Fruit fly (Drosophila melanogaster): Measurements from ENCODE around the gene CG43115.
A peak's percentile ranks its signal among the peaks of the same experiment; 100 is the strongest.

The CG43115 gene

DNA sequence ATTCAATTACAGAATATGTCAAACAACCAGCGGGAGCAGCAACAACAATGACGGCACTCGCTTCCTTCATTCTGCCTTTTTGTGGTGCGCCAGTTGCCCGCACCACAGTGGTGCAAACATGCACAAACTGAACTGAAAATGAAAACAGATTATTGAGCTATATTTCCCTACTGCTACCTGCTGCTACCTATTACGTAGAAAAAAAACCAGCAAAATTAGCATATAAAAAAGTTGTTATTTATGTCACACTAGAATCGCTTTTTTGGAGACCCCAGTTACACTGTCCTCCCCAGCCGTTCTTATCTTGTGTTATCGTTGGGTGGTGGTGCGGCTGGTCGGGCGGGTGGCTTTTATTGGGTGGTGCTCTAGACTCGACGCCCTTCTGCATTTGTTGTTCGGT lies 31.4 kb upstream of the CG43115 start (continued):
- TF ChIP-seq trem (tag; optimal IDR thresholded peaks at IDR 0.05) (peak; percentile 51), Aef1 (GFP tag; IDR thresholded peaks at IDR 0.05) (peak; percentile 89), Dek (tag; optimal IDR thresholded peaks at IDR 0.05) (peak; percentile 46), en (GFP tag; optimal IDR thresholded peaks at IDR 0.05) (peak; percentile 60), inv (GFP tag; IDR thresholded peaks at IDR 0.05; ENCODE audit: partially characterized antibody) (no peak), Antp (GFP tag; optimal IDR thresholded peaks at IDR 0.05) (peak; percentile 89), CG8478 (optimal IDR thresholded peaks at IDR 0.05) (no peak), CG17186 (GFP tag; optimal IDR thresholded peaks at IDR 0.05) (no peak), CG34376 (GFP tag; optimal IDR thresholded peaks at IDR 0.05) (no peak), sens (GFP tag) (peak; percentile 97), CG14667 (GFP tag; IDR thresholded peaks at IDR 0.05) (peak; percentile 84), da (GFP tag; optimal IDR thresholded peaks at IDR 0.05) (no peak), CG7786 (GFP tag; optimal IDR thresholded peaks at IDR 0.05) (peak; percentile 79), ranshi (GFP tag; IDR thresholded peaks at IDR 0.05) (peak; percentile 87), Ada2b (GFP tag; IDR thresholded peaks at IDR 0.05) (peak; percentile 93), CG5180 (GFP tag; optimal IDR thresholded peaks at IDR 0.05) (peak; percentile 51), kah (GFP tag; optimal IDR thresholded peaks at IDR 0.05) (peak; percentile 9), pzg (GFP tag; optimal IDR thresholded peaks at IDR 0.05) (no peak), CG9876 (GFP tag; optimal IDR thresholded peaks at IDR 0.05) (peak; percentile 57), CG3407 (GFP tag; optimal IDR thresholded peaks at IDR 0.05) (peak; percentile 71), CG5953 (GFP tag; IDR thresholded peaks at IDR 0.05) (peak; percentile 79), Sry-δ (GFP tag; optimal IDR thresholded peaks at IDR 0.05) (peak; percentile 37), CG15479 (GFP tag; optimal IDR thresholded peaks at IDR 0.05) (no peak), grau (tag; optimal IDR thresholded peaks at IDR 0.05) (peak; percentile 73), CG10565 (GFP tag; optimal IDR thresholded peaks at IDR 0.05) (peak; percentile 23), CG12942 (GFP tag; optimal IDR thresholded peaks at IDR 0.05) (peak; percentile 59), ro (GFP tag; IDR thresholded peaks at IDR 0.05) (peak; percentile 76), HLH54F (GFP tag; optimal IDR thresholded peaks at IDR 0.05) (peak; percentile 53), slp2 (GFP tag; optimal IDR thresholded peaks at IDR 0.05) (peak; percentile 69), Hsf (GFP tag; optimal IDR thresholded peaks at IDR 0.05) (peak; percentile 78), CG13624 (GFP tag; optimal IDR thresholded peaks at IDR 0.05) (peak; percentile 73), ham (GFP tag; IDR thresholded peaks at IDR 0.05) (no peak), shn (GFP tag; optimal IDR thresholded peaks at IDR 0.05) (peak; percentile 70), stwl (tag; optimal IDR thresholded peaks at IDR 0.05) (no peak), CG11696 (GFP tag; IDR thresholded peaks at IDR 0.05) (peak; percentile 84), fd96Cb (tag; optimal IDR thresholded peaks at IDR 0.05) (peak; percentile 79), Trl (optimal IDR thresholded peaks at IDR 0.05) (no peak), Trl (GFP tag; optimal IDR thresholded peaks at IDR 0.05) (peak; percentile 84), CG18011 (GFP tag; optimal IDR thresholded peaks at IDR 0.05) (peak; percentile 18), CG6813 (GFP tag; optimal IDR thresholded peaks at IDR 0.05) (peak; percentile 79), CG10431 (GFP tag; optimal IDR thresholded peaks at IDR 0.05) (no peak), pita (GFP tag; optimal IDR thresholded peaks at IDR 0.05) (no peak), CG10147 (GFP tag; optimal IDR thresholded peaks at IDR 0.05) (peak; percentile 21), CG16815 (GFP tag; optimal IDR thresholded peaks at IDR 0.05) (peak; percentile 55), zen (tag; optimal IDR thresholded peaks at IDR 0.05) (peak; percentile 62), nerfin-1 (tag; optimal IDR thresholded peaks at IDR 0.05) (peak; percentile 51), tgo (GFP tag; IDR thresholded peaks at IDR 0.05) (peak; percentile 91), CG30403 (GFP tag; optimal IDR thresholded peaks at IDR 0.05) (peak; percentile 78), CG3281 (GFP tag; optimal IDR thresholded peaks at IDR 0.05) (peak; percentile 78), CG16863 (GFP tag; optimal IDR thresholded peaks at IDR 0.05) (peak; percentile 81), CG6765 (GFP tag; optimal IDR thresholded peaks at IDR 0.05) (peak; percentile 3), ftz-f1 (GFP tag; optimal IDR thresholded peaks at IDR 0.05) (no peak)

Measured in whole organism, embryonic.